Worm (Caenorhabditis elegans): Measurements from ENCODE around the gene C03E10.3.

- TF ChIP-seq unc-39 (tag; optimal IDR thresholded peaks at IDR 0.05) (no peak), Y55F3AM.14 (GFP tag; optimal IDR thresholded peaks at IDR 0.05) (no peak), aly-2 (tag; optimal IDR thresholded peaks at IDR 0.05) (no peak), unc-62 (GFP tag; optimal IDR thresholded peaks at IDR 0.05) (no peak), mbf-1 (tag; optimal IDR thresholded peaks at IDR 0.05) (no peak)
Observed at ce11 chrV:11326914-11327367, 40.7 kb downstream of the C03E10.3 start, which contains the start of gene tmed-10.
